Worm (Caenorhabditis elegans): ENCODE data around the gene T04G9.7.

Gene T04G9.7

ce11 chrX:806515-806914, 35.9 kb downstream of the T04G9.7 start:
- TF ChIP-seq pqm-1 (tag; optimal IDR thresholded peaks at IDR 0.05), result peak; percentile 69
- TF ChIP-seq nhr-48 (tag; optimal IDR thresholded peaks at IDR 0.05), result peak; percentile 96
- TF ChIP-seq unc-130 (GFP tag; optimal IDR thresholded peaks at IDR 0.05), result no peak
- peak; percentile 86 for TF ChIP-seq lin-39 (tag; optimal IDR thresholded peaks at IDR 0.05)
- no peak for TF ChIP-seq aly-2 (tag; optimal IDR thresholded peaks at IDR 0.05)
- TF ChIP-seq cey-2 (tag; optimal IDR thresholded peaks at IDR 0.05; ENCODE audit: borderline replicate concordance, insufficient read depth), result peak; percentile 72
- TF ChIP-seq madf-9 (GFP tag; conservative IDR thresholded peaks at IDR 0.05), result peak; percentile 96
- peak; percentile 95 for TF ChIP-seq Y5F2A.4 (GFP tag; optimal IDR thresholded peaks at IDR 0.05)
- TF ChIP-seq egl-43 (GFP tag; IDR thresholded peaks at IDR 0.05), result peak; percentile 99
- peak; percentile 100 for TF ChIP-seq mep-1 (tag; optimal IDR thresholded peaks at IDR 0.05)
- TF ChIP-seq nhr-25 (tag; optimal IDR thresholded peaks at IDR 0.05; ENCODE audit: borderline replicate concordance, insufficient read depth), result peak; percentile 91
- no peak for TF ChIP-seq daf-12 (tag; optimal IDR thresholded peaks at IDR 0.05)
- peak; percentile 17 for TF ChIP-seq unc-39 (tag; optimal IDR thresholded peaks at IDR 0.05)
- peak; percentile 97 for TF ChIP-seq lin-29 (GFP tag; IDR thresholded peaks at IDR 0.05)
- TF ChIP-seq mdl-1 (tag; optimal IDR thresholded peaks at IDR 0.05), result peak; percentile 88 to 93
- peak; percentile 79 for TF ChIP-seq dpl-1 (GFP tag; optimal IDR thresholded peaks at IDR 0.05)
- peak; percentile 92 for TF ChIP-seq zag-1 (tag; optimal IDR thresholded peaks at IDR 0.05)
- TF ChIP-seq mxl-2 (GFP tag; conservative IDR thresholded peaks at IDR 0.05), result peak; percentile 78
- peak; percentile 83 for TF ChIP-seq ceh-28 (tag; optimal IDR thresholded peaks at IDR 0.05)
- peak; percentile 99 for TF ChIP-seq nhr-42 (GFP tag; IDR thresholded peaks at IDR 0.05)
- peak; percentile 96 for TF ChIP-seq lin-13 (GFP tag; optimal IDR thresholded peaks at IDR 0.05)
- peak; percentile 70 for TF ChIP-seq nhr-41 (GFP tag; IDR thresholded peaks at IDR 0.05)
- TF ChIP-seq Y75B8A.6 (GFP tag; IDR thresholded peaks at IDR 0.05), result peak; percentile 47; the same call in 1 of the 2 replicates
- peak; percentile 93 for TF ChIP-seq T20F7.1 (GFP tag; optimal IDR thresholded peaks at IDR 0.05)
- peak; percentile 100 for TF ChIP-seq aha-1 (tag)
- peak; percentile 96 to 98 for TF ChIP-seq daf-16 (GFP tag; optimal IDR thresholded peaks at IDR 0.05)
- peak; percentile 97 for TF ChIP-seq daf-16 (tag; optimal IDR thresholded peaks at IDR 0.05)
- 0 out of 2 replicates have a peak, but pooled peaks have one; percentile 49 for TF ChIP-seq F26F4.8 (GFP tag; conservative IDR thresholded peaks at IDR 0.05)
- TF ChIP-seq zfp-3 (GFP tag; conservative IDR thresholded peaks at IDR 0.05), result peak; percentile 94
- TF ChIP-seq snpc-1.2 (GFP tag; IDR thresholded peaks at IDR 0.05), result peak; percentile 60; the same call in 1 of the 2 replicates
- peak; percentile 98 for TF ChIP-seq ceh-20 (GFP tag; IDR thresholded peaks at IDR 0.05)
- peak; percentile 97 for TF ChIP-seq F10B5.3 (tag; optimal IDR thresholded peaks at IDR 0.05)
- TF ChIP-seq tag-97 (GFP tag; IDR thresholded peaks at IDR 0.05), result no peak
- TF ChIP-seq gei-8 (GFP tag; optimal IDR thresholded peaks at IDR 0.05), result peak; percentile 68
- TF ChIP-seq Y48G9A.11 (GFP tag; IDR thresholded peaks at IDR 0.05), result no peak
- peak; percentile 93 for TF ChIP-seq tra-1 (GFP tag; IDR thresholded peaks at IDR 0.05)
- peak; percentile 95 for TF ChIP-seq ztf-7 (tag; optimal IDR thresholded peaks at IDR 0.05)
- peak; percentile 72 for TF ChIP-seq nhr-111 (GFP tag; optimal IDR thresholded peaks at IDR 0.05)
- TF ChIP-seq nhr-10 (tag; optimal IDR thresholded peaks at IDR 0.05), result peak; percentile 98
- peak; percentile 71 for TF ChIP-seq attf-4 (tag; optimal IDR thresholded peaks at IDR 0.05)
- 0 out of 2 replicates have a peak, but pooled peaks have one; percentile 32 for TF ChIP-seq ceh-44 (GFP tag; IDR thresholded peaks at IDR 0.05)
- TF ChIP-seq lim-7 (GFP tag; IDR thresholded peaks at IDR 0.05), result peak; percentile 58; the same call in 1 of the 2 replicates
- TF ChIP-seq unc-62 (GFP tag; optimal IDR thresholded peaks at IDR 0.05 in 1 of 2), result peak; percentile 60 to 99
- no peak for TF ChIP-seq unc-62 (tag; optimal IDR thresholded peaks at IDR 0.05)
- TF ChIP-seq jun-1 (tag; optimal IDR thresholded peaks at IDR 0.05), result peak; percentile 99
- peak; percentile 90 for TF ChIP-seq lin-38 (GFP tag; IDR thresholded peaks at IDR 0.05)
- TF ChIP-seq duxl-1 (tag; optimal IDR thresholded peaks at IDR 0.05; ENCODE audit: poor library complexity), result peak; percentile 99
- TF ChIP-seq ctbp-1 (GFP tag; IDR thresholded peaks at IDR 0.05), result peak; percentile 96
- TF ChIP-seq rbr-2 (tag; optimal IDR thresholded peaks at IDR 0.05), result peak; percentile 99
- TF ChIP-seq D1046.2 (GFP tag; IDR thresholded peaks at IDR 0.05), result peak; percentile 91
- peak; percentile 94 to 97 for TF ChIP-seq lsy-2 (tag; optimal IDR thresholded peaks at IDR 0.05)
